Fruit fly (Drosophila melanogaster) whole organism, wandering third instar larva: ENCODE results near the gene mus304.
A peak's percentile ranks its signal among the peaks of the same experiment; 100 is the strongest.

Experiments
- Abd-B ChIP-seq: fragments of >200 bp; optimal IDR thresholded peaks from 2 replicates; lab custom pipeline; 2017; ENCODE audit warnings: missing biosample characterization, missing genetic modification characterization
- CG32264 ChIP-seq: fragments of 200-800 bp; sonication (Bioruptor generic); optimal IDR thresholded peaks from 2 replicates; lab custom pipeline; 2016; ENCODE audit warnings: missing biosample characterization, missing genetic modification characterization
- CG9705 ChIP-seq: fragments of 200-800 bp; sonication (Bioruptor generic); optimal IDR thresholded peaks from 2 replicates; lab custom pipeline; 2018; ENCODE audit warnings: missing biosample characterization, mild to moderate bottlenecking, missing genetic modification characterization
- CrebA ChIP-seq: fragments of 200-800 bp; sonication (Bioruptor generic); optimal IDR thresholded peaks from 2 replicates; lab custom pipeline; 2016; ENCODE audit warnings: missing biosample characterization, mild to moderate bottlenecking, missing genetic modification characterization, borderline replicate concordance
- Dfd ChIP-seq: fragments of >200 bp; optimal IDR thresholded peaks from 2 replicates; lab custom pipeline; 2017; ENCODE audit warnings: missing biosample characterization, missing genetic modification characterization
- Dif ChIP-seq: fragments of 200-275, 200-300 bp; sonication (Bioruptor generic); optimal IDR thresholded peaks from 2 replicates; lab custom pipeline; 2018; ENCODE audit warnings: missing biosample characterization, missing genetic modification characterization; ENCODE audit not compliant: partially characterized antibody
- GATAd ChIP-seq: sonication (Bioruptor generic); optimal IDR thresholded peaks from 2 replicates; lab custom pipeline; 2016; ENCODE audit warnings: missing biosample characterization, missing genetic modification characterization
- HLH106 ChIP-seq: fragments of 200-800 bp; optimal IDR thresholded peaks from 3 replicates; lab custom pipeline; 2019; ENCODE audit warnings: missing biosample characterization, mild to moderate bottlenecking, missing genetic modification characterization, moderate library complexity
- Hnf4 ChIP-seq: fragments of 200-800 bp; sonication (Bioruptor generic); optimal IDR thresholded peaks from 2 replicates; lab custom pipeline; 2016; ENCODE audit warnings: missing biosample characterization, mild to moderate bottlenecking, missing genetic modification characterization
- Hr78 ChIP-seq: fragments of >200 bp; optimal IDR thresholded peaks from 2 replicates; lab custom pipeline; 2017; ENCODE audit warnings: missing biosample characterization, missing genetic modification characterization
- Hr83 ChIP-seq: fragments of 200-300 bp; sonication (Bioruptor generic); optimal IDR thresholded peaks from 2 replicates; lab custom pipeline; 2016; ENCODE audit warnings: missing biosample characterization, mild to moderate bottlenecking, missing genetic modification characterization, moderate library complexity; ENCODE audit not compliant: poor library complexity, severe bottlenecking
- Jra ChIP-seq: sonication (Bioruptor generic); optimal IDR thresholded peaks from 2 replicates; lab custom pipeline; 2016; ENCODE audit warnings: missing biosample characterization, missing genetic modification characterization
- Mio ChIP-seq: sonication (Bioruptor generic); optimal IDR thresholded peaks from 2 replicates; lab custom pipeline; 2016; ENCODE audit warnings: missing biosample characterization, missing genetic modification characterization
- Myc ChIP-seq: fragments of >200 bp; optimal IDR thresholded peaks from 2 replicates; lab custom pipeline; 2017
- N ChIP-seq: fragments of >200 bp; optimal IDR thresholded peaks from 2 replicates; lab custom pipeline; 2018; ENCODE audit warnings: missing biosample characterization, missing external identifiers, missing genetic modification characterization
- OdsH ChIP-seq: fragments of 200-800 bp; sonication (Bioruptor generic); optimal IDR thresholded peaks from 2 replicates; lab custom pipeline; 2016; ENCODE audit warnings: missing biosample characterization, mild to moderate bottlenecking, missing genetic modification characterization
- Rel ChIP-seq, 2 experiments: fragments of 200-800 bp; sonication (Bioruptor generic) in 1 of 2; optimal IDR thresholded peaks; 2 replicates in 1 of 2; 3 replicates in 1 of 2; lab custom pipeline; 2016 to 2019; ENCODE audit warnings: mild to moderate bottlenecking in 2 of 2, missing biosample characterization in 2 of 2, missing genetic modification characterization in 2 of 2, moderate library complexity in 1 of 2
- Sp1 ChIP-seq: fragments of 200-800 bp; sonication (Bioruptor generic); optimal IDR thresholded peaks from 3 replicates; lab custom pipeline; 2019; ENCODE audit warnings: missing biosample characterization, mild to moderate bottlenecking, missing genetic modification characterization, moderate library complexity
- Vsx2 ChIP-seq: fragments of 200-300, 225-300 bp; sonication (Bioruptor generic); optimal IDR thresholded peaks from 2 replicates; lab custom pipeline; 2018; ENCODE audit warnings: missing biosample characterization, missing genetic modification characterization; ENCODE audit not compliant: partially characterized antibody
- br ChIP-seq: fragments of 200-800 bp; sonication (Bioruptor generic); optimal IDR thresholded peaks from 2 replicates; lab custom pipeline; 2016; ENCODE audit warnings: missing biosample characterization, missing genetic modification characterization
- brk ChIP-seq: fragments of 200-800 bp; sonication (Bioruptor generic); optimal IDR thresholded peaks from 2 replicates; lab custom pipeline; 2016; ENCODE audit warnings: missing biosample characterization, mild to moderate bottlenecking, missing genetic modification characterization
- dl ChIP-seq, 2 experiments: fragments of 175-275, 200-275 bp in 1 of 2; fragments of 200-275 bp in 1 of 2; sonication (Bioruptor generic); optimal IDR thresholded peaks; lab custom pipeline; 2018; ENCODE audit warnings: mild to moderate bottlenecking in 2 of 2, missing biosample characterization in 2 of 2, missing genetic modification characterization in 2 of 2, moderate library complexity in 2 of 2; ENCODE audit not compliant: partially characterized antibody in 2 of 2, insufficient read depth in 1 of 2
- dmrt93B ChIP-seq: fragments of 200-800 bp; sonication (Bioruptor generic); optimal IDR thresholded peaks from 2 replicates; lab custom pipeline; 2018; ENCODE audit warnings: missing biosample characterization, mild to moderate bottlenecking, missing genetic modification characterization
- dsf ChIP-seq: sonication (Bioruptor generic); optimal IDR thresholded peaks from 2 replicates; lab custom pipeline; 2016; ENCODE audit warnings: missing biosample characterization, missing genetic modification characterization, borderline replicate concordance
- ey ChIP-seq: fragments of 200-800 bp; sonication (Bioruptor generic); optimal IDR thresholded peaks from 2 replicates; lab custom pipeline; 2016; ENCODE audit warnings: missing biosample characterization, missing genetic modification characterization
- foxo ChIP-seq, 2 experiments: fragments of 200-800 bp; sonication (Bioruptor generic); optimal IDR thresholded peaks; 2 replicates in 1 of 2; 3 replicates in 1 of 2; lab custom pipeline; 2016 to 2017; ENCODE audit warnings: missing biosample characterization in 2 of 2, missing genetic modification characterization in 2 of 2
- fru ChIP-seq: fragments of 200-800 bp; sonication (Bioruptor generic); optimal IDR thresholded peaks from 3 replicates; lab custom pipeline; 2016; ENCODE audit warnings: missing biosample characterization, mild to moderate bottlenecking, missing genetic modification characterization
- h ChIP-seq: fragments of 200-800 bp; sonication (Bioruptor generic); optimal IDR thresholded peaks from 3 replicates; lab custom pipeline; 2016; ENCODE audit warnings: missing biosample characterization, mild to moderate bottlenecking, missing genetic modification characterization
- jim ChIP-seq: fragments of 175-275, 200-325 bp; sonication (Bioruptor generic); optimal IDR thresholded peaks from 2 replicates; lab custom pipeline; 2016; ENCODE audit warnings: missing biosample characterization, mild to moderate bottlenecking, missing genetic modification characterization
- lola ChIP-seq: fragments of >200 bp; optimal IDR thresholded peaks from 2 replicates; lab custom pipeline; 2017; ENCODE audit warnings: missing biosample characterization, missing genetic modification characterization
- pan ChIP-seq: fragments of >200 bp; optimal IDR thresholded peaks from 2 replicates; lab custom pipeline; 2017
- psq ChIP-seq: fragments of 200-800 bp; sonication (Bioruptor generic); optimal IDR thresholded peaks from 3 replicates; lab custom pipeline; 2017; ENCODE audit warnings: missing biosample characterization, mild to moderate bottlenecking, missing genetic modification characterization, moderate library complexity
- rgr ChIP-seq: fragments of 200-800 bp; sonication (Bioruptor generic); optimal IDR thresholded peaks from 3 replicates; lab custom pipeline; 2016; ENCODE audit warnings: missing biosample characterization, mild to moderate bottlenecking, missing genetic modification characterization
- sage ChIP-seq: fragments of 200-800 bp; sonication (Bioruptor generic); optimal IDR thresholded peaks from 2 replicates; lab custom pipeline; 2016; ENCODE audit warnings: missing biosample characterization, mild to moderate bottlenecking, missing genetic modification characterization
- sv ChIP-seq: fragments of 200-800 bp; sonication (Bioruptor generic); optimal IDR thresholded peaks from 3 replicates; lab custom pipeline; 2016; ENCODE audit warnings: missing biosample characterization, missing genetic modification characterization
- tai ChIP-seq: sonication (Bioruptor generic); optimal IDR thresholded peaks from 2 replicates; lab custom pipeline; 2016; ENCODE audit warnings: missing biosample characterization, missing genetic modification characterization
- usp ChIP-seq: fragments of >200 bp; optimal IDR thresholded peaks from 2 replicates; lab custom pipeline; 2017; ENCODE audit warnings: missing biosample characterization, missing genetic modification characterization
- woc ChIP-seq: sonication (Bioruptor generic); optimal IDR thresholded peaks from 2 replicates; lab custom pipeline; 2016; ENCODE audit warnings: missing biosample characterization, mild to moderate bottlenecking, missing genetic modification characterization

Gene mus304

dm6 chr3L:18062959-18063510 is 46.6 kb upstream of the mus304 start (continued):
- peak; percentile 47 for TF ChIP-seq br

DNA sequence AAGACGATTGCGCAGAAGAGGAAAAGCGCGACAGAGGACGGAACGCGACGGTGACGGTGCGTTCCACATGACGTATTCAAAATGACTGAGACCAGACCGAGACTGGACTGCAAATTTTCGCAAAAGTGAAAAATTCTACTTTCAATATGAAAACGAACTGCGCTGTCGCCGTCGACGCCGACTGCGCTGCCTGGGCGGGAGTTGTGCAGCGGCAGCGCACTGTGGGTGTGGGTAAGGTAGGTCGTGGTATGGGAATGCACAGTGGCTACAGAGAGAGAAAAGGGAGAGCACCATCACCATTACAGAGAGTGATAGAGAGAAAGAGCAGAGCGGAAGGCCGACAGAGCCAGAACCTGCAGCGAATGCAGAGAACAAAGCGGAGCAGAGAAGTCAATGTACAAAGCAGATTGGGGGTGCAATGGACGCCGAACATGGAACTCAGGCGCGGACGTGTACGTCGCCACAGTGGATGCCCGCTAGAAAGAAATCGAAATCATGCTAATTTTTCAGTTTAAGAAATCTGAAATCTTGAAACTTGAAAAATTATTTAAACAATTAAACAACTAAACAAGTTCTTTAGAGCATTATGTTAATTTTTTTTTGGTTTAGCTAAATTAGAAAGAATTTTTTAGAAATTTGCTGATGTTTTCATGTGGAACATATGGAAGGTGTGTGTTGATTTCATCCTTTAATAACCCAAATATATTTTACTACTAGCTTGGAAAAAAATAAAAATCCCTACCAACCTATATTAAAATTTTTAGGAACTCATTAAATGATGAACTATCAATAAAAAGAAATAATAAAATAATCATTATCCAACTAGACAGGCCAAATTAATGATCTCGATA is 44.8 kb upstream of the mus304 start, which contains the start of gene Eip75B:
Gene Eip75B (minus strand): TSS at position 65 of the 851 bp plus-strand sequence.
- TF ChIP-seq tai (GFP tag; lab: Kevin White, UChicago) (peak; percentile 22), Hr78 (GFP tag; lab: Kevin White, UChicago) (no peak), dmrt93B (GFP tag; lab: Kevin White, UChicago) (peak; percentile 52), ey (GFP tag; lab: Kevin White, UChicago) (peak; percentile 32), dsf (GFP tag; lab: Kevin White, UChicago) (no peak), h (peak; percentile 46), usp (GFP tag; lab: Kevin White, UChicago) (no peak), Mio (GFP tag; lab: Kevin White, UChicago) (no peak), jim (GFP tag; lab: Kevin White, UChicago) (no peak), lola (GFP tag; lab: Kevin White, UChicago) (no peak), Jra (GFP tag; lab: Kevin White, UChicago) (no peak), woc (GFP tag; lab: Kevin White, UChicago) (peak; percentile 59), Rel (GFP tag; optimal IDR thresholded peaks at IDR 0.05; lab: Kevin White, UChicago) (no peak), Rel (tag; optimal IDR thresholded peaks at IDR 0.05; lab: Kevin White, UChicago) (no peak), CrebA (no peak), N (GFP tag; lab: Kevin White, UChicago) (no peak), psq (GFP tag; lab: Kevin White, UChicago) (peak; percentile 86), brk (GFP tag; lab: Kevin White, UChicago) (no peak), Dfd (GFP tag; lab: Kevin White, UChicago) (no peak), OdsH (GFP tag; lab: Kevin White, UChicago) (peak; percentile 57), Hr83 (peak; percentile 9), sv (no peak), Vsx2 (GFP tag; lab: Kevin White, UChicago) (no peak), Sp1 (GFP tag; lab: Kevin White, UChicago) (peak; percentile 64), br (peak; percentile 42), HLH106 (tag; lab: Kevin White, UChicago) (peak; percentile 59), foxo (GFP tag; optimal IDR thresholded peaks at IDR 0.05; lab: Kevin White, UChicago) (peak in 1 of 2 experiments; percentile 58), dl (GFP tag; optimal IDR thresholded peaks at IDR 0.05; lab: Kevin White, UChicago; ENCODE audit: insufficient read depth in 1 of 2, partially characterized antibody in 2 of 2) (peak; percentile 21 to 72), Hnf4 (peak; percentile 51), rgr (GFP tag; lab: Kevin White, UChicago) (peak; percentile 45), pan (lab: Kevin White, UChicago) (no peak), CG32264 (GFP tag; lab: Kevin White, UChicago) (no peak), GATAd (no peak), CG9705 (GFP tag; lab: Kevin White, UChicago) (no peak), Abd-B (GFP tag; lab: Kevin White, UChicago) (no peak), Dif (GFP tag; lab: Kevin White, UChicago) (peak; percentile 76), fru (GFP tag; lab: Kevin White, UChicago) (peak; percentile 57), Myc (no peak), sage (GFP tag; lab: Kevin White, UChicago) (no peak)
